Worm (Caenorhabditis elegans): ENCODE data around the gene Y73F8A.32.

The Y73F8A.32 gene

DNA sequence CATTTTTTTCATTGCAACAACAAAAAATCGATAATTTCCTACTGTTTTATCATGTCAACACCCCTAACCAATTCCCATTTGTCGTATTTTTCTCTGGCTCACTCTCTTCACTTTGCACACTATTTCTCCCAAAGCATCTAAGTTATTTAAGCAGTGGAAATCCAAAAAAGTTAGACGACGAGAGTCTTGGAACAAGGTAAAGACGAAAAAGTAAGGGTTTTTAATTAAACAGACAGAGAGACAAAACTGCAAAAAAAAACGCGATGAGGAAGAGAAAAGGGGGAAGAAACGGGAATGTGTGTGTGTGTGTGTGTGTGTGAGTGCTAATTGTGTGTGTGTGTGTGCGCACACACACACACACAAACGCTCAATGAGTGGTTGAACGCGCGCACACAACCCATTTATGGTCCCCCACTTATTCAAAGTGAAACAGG, 40.0 kb upstream of the Y73F8A.32 start:
- no peak for TF ChIP-seq ZK337.2 (GFP tag; IDR thresholded peaks at IDR 0.05)
- no peak for TF ChIP-seq nhr-10 (tag; optimal IDR thresholded peaks at IDR 0.05)
- no peak for TF ChIP-seq nhr-237 (tag; optimal IDR thresholded peaks at IDR 0.05)
- TF ChIP-seq unc-130 (GFP tag; optimal IDR thresholded peaks at IDR 0.05): no peak
- TF ChIP-seq spr-1 (tag; optimal IDR thresholded peaks at IDR 0.05): no peak
- TF ChIP-seq nhr-28 (tag; optimal IDR thresholded peaks at IDR 0.05): no peak
- TF ChIP-seq hmg-1.1 (GFP tag; IDR thresholded peaks at IDR 0.05): no peak; the same call in none of the 2 replicates
- TF ChIP-seq ceh-62 (tag; optimal IDR thresholded peaks at IDR 0.05): no peak
- peak; percentile 31 for TF ChIP-seq nhr-25 (tag; optimal IDR thresholded peaks at IDR 0.05; ENCODE audit: borderline replicate concordance, insufficient read depth)
- TF ChIP-seq Y75B8A.6 (GFP tag; IDR thresholded peaks at IDR 0.05): no peak
- no peak for TF ChIP-seq F44E2.7 (GFP tag; IDR thresholded peaks at IDR 0.05)
- TF ChIP-seq zfp-2 (tag; optimal IDR thresholded peaks at IDR 0.05): no peak
- no peak for TF ChIP-seq lin-15B (tag; optimal IDR thresholded peaks at IDR 0.05)
- TF ChIP-seq vab-7 (GFP tag; IDR thresholded peaks at IDR 0.05): no peak
- TF ChIP-seq aly-2 (tag; optimal IDR thresholded peaks at IDR 0.05): no peak
- TF ChIP-seq lin-39 (tag; optimal IDR thresholded peaks at IDR 0.05): no peak
- peak; percentile 66 for TF ChIP-seq dve-1 (tag; optimal IDR thresholded peaks at IDR 0.05; ENCODE audit: insufficient read depth)
- no peak for TF ChIP-seq cey-2 (tag; optimal IDR thresholded peaks at IDR 0.05; ENCODE audit: borderline replicate concordance, insufficient read depth)
- no peak for TF ChIP-seq hlh-11 (tag; optimal IDR thresholded peaks at IDR 0.05)
- no peak for TF ChIP-seq zip-11 (GFP tag; IDR thresholded peaks at IDR 0.05)
- TF ChIP-seq lim-7 (GFP tag; IDR thresholded peaks at IDR 0.05): no peak
- TF ChIP-seq Y105C5A.15 (GFP tag; IDR thresholded peaks at IDR 0.05): no peak
- no peak for TF ChIP-seq tra-1 (GFP tag; IDR thresholded peaks at IDR 0.05)
- TF ChIP-seq madf-5 (GFP tag; IDR thresholded peaks at IDR 0.05): no peak
- TF ChIP-seq ceh-82 (tag; optimal IDR thresholded peaks at IDR 0.05): no peak
- no peak for TF ChIP-seq ceh-44 (GFP tag; IDR thresholded peaks at IDR 0.05)
- TF ChIP-seq nhr-11 (tag; optimal IDR thresholded peaks at IDR 0.05): no peak
- TF ChIP-seq unc-62 (GFP tag; optimal IDR thresholded peaks at IDR 0.05 in 1 of 2): peak in 1 of 2 experiments; percentile 3
- no peak for TF ChIP-seq unc-62 (tag; optimal IDR thresholded peaks at IDR 0.05)
- no peak for TF ChIP-seq gei-8 (GFP tag; optimal IDR thresholded peaks at IDR 0.05)
- no peak for TF ChIP-seq fos-1 (tag; optimal IDR thresholded peaks at IDR 0.05)
- TF ChIP-seq daf-12 (tag; optimal IDR thresholded peaks at IDR 0.05): no peak
- TF ChIP-seq mxl-2 (GFP tag; conservative IDR thresholded peaks at IDR 0.05): no peak
- no peak for TF ChIP-seq Y5F2A.4 (GFP tag; optimal IDR thresholded peaks at IDR 0.05)
- TF ChIP-seq duxl-1 (tag; optimal IDR thresholded peaks at IDR 0.05; ENCODE audit: poor library complexity): peak; percentile 64
- no peak for TF ChIP-seq snpc-1.2 (GFP tag; IDR thresholded peaks at IDR 0.05)
- no peak for TF ChIP-seq lin-1 (GFP tag; IDR thresholded peaks at IDR 0.05)
- no peak for TF ChIP-seq nhr-77 (tag; optimal IDR thresholded peaks at IDR 0.05)
- TF ChIP-seq skn-1 (tag; optimal IDR thresholded peaks at IDR 0.05): no peak
- TF ChIP-seq fkh-10 (GFP tag; optimal IDR thresholded peaks at IDR 0.05): peak; percentile 86
- TF ChIP-seq egl-43 (GFP tag; IDR thresholded peaks at IDR 0.05): no peak
- TF ChIP-seq T20F7.1 (GFP tag; optimal IDR thresholded peaks at IDR 0.05): no peak
- peak; percentile 1 for TF ChIP-seq aha-1 (tag)
- no peak for TF ChIP-seq nhr-48 (tag; optimal IDR thresholded peaks at IDR 0.05)
- TF ChIP-seq rbr-2 (tag; optimal IDR thresholded peaks at IDR 0.05): peak; percentile 81
- TF ChIP-seq zag-1 (tag; optimal IDR thresholded peaks at IDR 0.05): no peak
- TF ChIP-seq nhr-41 (GFP tag; IDR thresholded peaks at IDR 0.05): no peak
- no peak for TF ChIP-seq saeg-2 (GFP tag; IDR thresholded peaks at IDR 0.05)
- no peak for TF ChIP-seq spr-3 (GFP tag; optimal IDR thresholded peaks at IDR 0.05)
- no peak for TF ChIP-seq daf-8 (GFP tag; IDR thresholded peaks at IDR 0.05)
- peak in 1 of 2 experiments; percentile 85 for TF ChIP-seq lsy-2 (tag; optimal IDR thresholded peaks at IDR 0.05)
- TF ChIP-seq zfp-3 (GFP tag; conservative IDR thresholded peaks at IDR 0.05): no peak
- TF ChIP-seq unc-39 (tag; optimal IDR thresholded peaks at IDR 0.05): no peak
